Worm (Caenorhabditis elegans): ENCODE data around the gene F49E8.8.

DNA sequence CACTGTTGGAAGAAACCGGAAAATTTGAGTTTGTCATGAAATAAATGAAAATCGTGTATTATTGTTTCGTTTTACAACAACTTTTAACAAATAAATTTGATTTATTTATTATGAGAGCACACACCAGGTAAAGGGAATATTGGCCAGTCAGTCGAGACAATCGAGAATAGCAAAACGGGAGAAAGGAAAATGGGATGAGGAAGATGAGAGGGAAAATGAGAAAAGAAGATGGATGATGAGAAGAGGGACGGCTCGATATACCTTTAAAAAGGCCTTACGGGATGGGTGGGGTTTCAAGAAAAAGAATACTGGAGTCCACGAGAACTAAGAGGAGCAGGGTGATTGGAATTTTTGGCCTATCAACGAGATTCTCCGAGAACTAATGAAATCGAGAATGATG is 2.2 kb downstream of the F49E8.8 start:
- TF ChIP-seq flt-1 (GFP tag; IDR thresholded peaks at IDR 0.05) (no peak), ref-1 (GFP tag; conservative IDR thresholded peaks at IDR 0.05) (no peak)
